Fruit fly (Drosophila melanogaster) ovary, adult (tissue): ENCODE data around the gene CG7120.

Experiments
- CG17801 ChIP-seq: fragments of 200-800 bp; optimal IDR thresholded peaks from 2 replicates; lab custom pipeline; 2019; ENCODE audit warnings: missing biosample characterization, mild to moderate bottlenecking, missing genetic modification characterization, moderate library complexity; ENCODE audit not compliant: partially characterized antibody

The CG7120 gene

dm6 chr3L:8437583-8437982 lies 41.8 kb downstream of the CG7120 start:
- no peak for TF ChIP-seq CG17801 (GFP tag; lab: Kevin White, UChicago)

- TF ChIP-seq CG17801 (GFP tag; lab: Kevin White, UChicago) = no peak
Measured at dm6 chr3L:8440079-8440478, 44.3 kb downstream of the CG7120 start.

- peak; percentile 77 for TF ChIP-seq CG17801 (GFP tag; lab: Kevin White, UChicago)
Measured at dm6 chr3L:8440771-8441549, 45.2 kb downstream of the CG7120 start.

- peak; percentile 73 for TF ChIP-seq CG17801 (GFP tag; lab: Kevin White, UChicago)
Measured at dm6 chr3L:8441745-8442575, 46.2 kb downstream of the CG7120 start, which contains the start of gene Unr. TSS of gene Unr (minus strand) at chr3L:8442381.

- peak; percentile 67 for TF ChIP-seq CG17801 (GFP tag; lab: Kevin White, UChicago)
Measured at dm6 chr3L:8445027-8445426, 49.2 kb downstream of the CG7120 start.

DNA sequence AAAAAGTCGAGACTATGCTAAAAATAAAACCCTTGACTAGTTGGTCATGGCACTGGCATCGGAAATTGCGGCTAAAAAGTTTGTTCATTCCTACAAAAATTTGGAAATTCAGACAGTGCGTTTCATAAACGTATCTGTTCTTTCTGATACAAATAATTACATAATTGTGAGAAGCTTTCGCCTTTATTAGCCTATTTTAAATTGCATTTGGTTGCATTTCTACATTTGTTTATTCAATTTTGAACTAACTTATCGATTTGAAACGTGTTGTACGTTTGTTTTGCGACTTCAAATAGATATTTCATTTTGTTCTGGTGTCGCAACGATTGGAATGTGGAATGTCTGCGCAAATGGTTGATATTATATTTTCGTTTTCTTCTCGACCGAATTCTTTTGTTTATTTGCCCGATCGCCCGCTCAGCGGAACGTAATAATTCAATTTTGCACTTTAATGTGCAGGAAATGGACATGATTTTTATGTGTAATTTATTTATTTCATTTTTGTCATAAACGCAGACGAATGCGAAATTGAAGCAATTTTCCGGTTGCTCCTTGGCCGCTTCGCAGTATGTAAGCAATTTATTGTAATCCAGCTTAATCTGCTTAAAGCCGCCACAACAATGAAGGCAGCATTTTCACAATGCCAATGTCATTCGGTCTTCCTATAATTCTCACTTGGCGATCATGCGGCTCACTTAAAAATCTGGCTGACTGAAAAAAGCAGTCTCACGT lies 50.4 kb downstream of the CG7120 start:
- no peak for TF ChIP-seq CG17801 (GFP tag; lab: Kevin White, UChicago)

dm6 chr3L:8447795-8448516 lies 52.2 kb downstream of the CG7120 start:
- TF ChIP-seq CG17801 (GFP tag; lab: Kevin White, UChicago) = peak; percentile 18

dm6 chr3L:8448517-8448889 lies 52.7 kb downstream of the CG7120 start:
- no peak for TF ChIP-seq CG17801 (GFP tag; lab: Kevin White, UChicago)

dm6 chr3L:8449202-8449799 lies 53.5 kb downstream of the CG7120 start, which contains the start of gene CG6983:
TSS of gene CG6983 (minus strand) at chr3L:8449377.
- TF ChIP-seq CG17801 (GFP tag; lab: Kevin White, UChicago) = peak; percentile 30

dm6 chr3L:8449800-8450690 lies 54.2 kb downstream of the CG7120 start, which contains the start of gene Gug:
TSS of gene Gug (plus strand) at chr3L:8449922.
- TF ChIP-seq CG17801 (GFP tag; lab: Kevin White, UChicago) = peak; percentile 89

DNA sequence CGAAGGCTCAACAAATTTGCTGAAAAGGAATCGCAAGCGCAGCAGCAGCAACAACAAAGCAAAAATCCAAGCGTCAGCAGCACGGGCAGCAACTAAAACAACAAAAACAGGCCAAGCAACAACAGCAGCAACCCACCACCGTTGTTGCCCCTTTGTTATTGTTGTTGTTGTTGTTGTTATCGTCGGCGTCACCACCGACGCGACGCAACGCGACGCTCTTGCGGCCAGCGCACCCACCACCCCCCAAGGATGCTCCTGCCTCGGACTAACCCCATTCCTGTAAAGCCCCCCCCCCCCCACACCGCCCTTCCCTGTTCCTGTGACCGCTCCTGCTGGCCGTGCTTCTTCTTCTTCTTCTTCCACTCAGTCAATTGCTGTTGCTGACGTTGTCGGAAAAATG lies 54.9 kb downstream of the CG7120 start:
- no peak for TF ChIP-seq CG17801 (GFP tag; lab: Kevin White, UChicago)
